Fruit fly (Drosophila melanogaster) whole organism, embryonic: ENCODE measurements around the gene CG32280.

Experiments
- CG1024 ChIP-seq: fragments of 200-800 bp; sonication (Bioruptor generic); IDR thresholded peaks from 2 replicates; pipeline ENCODE4 v1.3.6; 2022; ENCODE audit warnings: missing biosample characterization, missing genetic modification characterization
- CG10462 ChIP-seq: fragments of 200-800 bp; sonication (Bioruptor generic); optimal IDR thresholded peaks from 2 replicates; lab custom pipeline; 2016; ENCODE audit warnings: missing biosample characterization, missing genetic modification characterization
- CG10654 ChIP-seq: fragments of 200-800 bp; sonication (Bioruptor generic); optimal IDR thresholded peaks from 2 replicates; lab custom pipeline; 2016; ENCODE audit warnings: missing biosample characterization, missing genetic modification characterization
- CG12299 ChIP-seq: fragments of 200-800 bp; sonication (Bioruptor generic); optimal IDR thresholded peaks from 2 replicates; lab custom pipeline; 2018; ENCODE audit warnings: missing biosample characterization, mild to moderate bottlenecking, missing genetic modification characterization
- CG13424 ChIP-seq: fragments of 200-800 bp; sonication (Bioruptor generic); optimal IDR thresholded peaks from 2 replicates; lab custom pipeline; 2019; ENCODE audit warnings: missing biosample characterization, mild to moderate bottlenecking, missing genetic modification characterization, moderate library complexity
- CG13624 ChIP-seq: fragments of 200-800 bp; sonication (Bioruptor generic); optimal IDR thresholded peaks from 2 replicates; lab custom pipeline; 2016; ENCODE audit warnings: missing biosample characterization, missing genetic modification characterization
- CG17186 ChIP-seq: fragments of 200-800 bp; sonication (Bioruptor generic); optimal IDR thresholded peaks from 3 replicates; lab custom pipeline; 2017; ENCODE audit warnings: missing biosample characterization, missing genetic modification reagents, missing genetic modification characterization
- CG18011 ChIP-seq: fragments of 200-800 bp; sonication (Bioruptor generic); optimal IDR thresholded peaks from 2 replicates; lab custom pipeline; 2017; ENCODE audit warnings: missing biosample characterization, missing genetic modification characterization, mild to moderate bottlenecking, moderate library complexity, missing genotype
- CG31365 ChIP-seq: fragments of 200-800 bp; sonication (Bioruptor generic); optimal IDR thresholded peaks from 2 replicates; lab custom pipeline; 2018; ENCODE audit warnings: missing biosample characterization, mild to moderate bottlenecking, missing genetic modification characterization
- CG32772 ChIP-seq: fragments of 200-800 bp; sonication (Bioruptor generic); IDR thresholded peaks from 2 replicates; pipeline ENCODE4 v1.3.6; 2022; ENCODE audit warnings: missing biosample characterization, missing genetic modification characterization
- CG34422 ChIP-seq: fragments of 200-800 bp; sonication (Bioruptor generic); IDR thresholded peaks from 3 replicates; pipeline ENCODE4 v1.3.6; 2022; ENCODE audit warnings: missing biosample characterization, missing genetic modification characterization
- CG6175 ChIP-seq: fragments of 200-800 bp; sonication (Bioruptor generic); IDR thresholded peaks from 3 replicates; pipeline ENCODE4 v1.3.6; 2022; ENCODE audit warnings: missing biosample characterization, missing genetic modification characterization
- CG6254 ChIP-seq: fragments of 200-800 bp; sonication (Bioruptor generic); optimal IDR thresholded peaks from 3 replicates; lab custom pipeline; 2017; ENCODE audit warnings: mild to moderate bottlenecking, missing biosample characterization, missing genetic modification reagents, missing genetic modification characterization
- CG7372 ChIP-seq: fragments of 200-800 bp; sonication (Bioruptor generic); IDR thresholded peaks from 2 replicates; pipeline ENCODE4 v1.3.6; 2022; ENCODE audit warnings: missing biosample characterization, missing genetic modification characterization
- CG7839 ChIP-seq: fragments of 200-800 bp; sonication (Bioruptor generic); optimal IDR thresholded peaks from 3 replicates; lab custom pipeline; 2018; ENCODE audit warnings: missing biosample characterization, mild to moderate bottlenecking, missing genetic modification characterization, moderate library complexity
- CG9876 ChIP-seq: fragments of 200-800 bp; sonication (Bioruptor generic); optimal IDR thresholded peaks from 2 replicates; lab custom pipeline; 2016; ENCODE audit warnings: missing biosample characterization, missing genetic modification characterization
- CkIIα-i1 ChIP-seq: fragments of 200-800 bp; sonication (Bioruptor generic); IDR thresholded peaks from 2 replicates; pipeline ENCODE4 v1.3.6; 2022; ENCODE audit warnings: missing biosample characterization, missing genetic modification characterization
- Dip3 ChIP-seq: fragments of 200-800 bp; sonication (Bioruptor generic); optimal IDR thresholded peaks from 3 replicates; lab custom pipeline; 2016; ENCODE audit warnings: missing biosample characterization, missing genetic modification characterization
- ERR ChIP-seq: fragments of 200-800 bp; sonication (Bioruptor generic); optimal IDR thresholded peaks from 2 replicates; lab custom pipeline; 2016; ENCODE audit warnings: missing biosample characterization, missing genetic modification characterization
- Eip74EF ChIP-seq, 2 experiments: fragments of 200-800 bp in 1 of 2; fragments of >200 bp in 1 of 2; sonication (Bioruptor generic) in 1 of 2; optimal IDR thresholded peaks; 2 replicates each; lab custom pipeline; 2017 to 2019; ENCODE audit warnings: missing biosample characterization in 2 of 2, missing genetic modification characterization in 2 of 2, mild to moderate bottlenecking in 1 of 2, moderate library complexity in 1 of 2
- Ets97D ChIP-seq: fragments of 200-800 bp; sonication (Bioruptor generic); optimal IDR thresholded peaks from 3 replicates; lab custom pipeline; 2016; ENCODE audit warnings: missing biosample characterization, missing genetic modification characterization
- H2.0 ChIP-seq: fragments of 200-800 bp; sonication (Bioruptor generic); IDR thresholded peaks from 2 replicates; pipeline ENCODE4 v1.3.6; 2022; ENCODE audit warnings: missing biosample characterization, missing genetic modification characterization
- HHEX ChIP-seq: fragments of 200-800 bp; sonication (Bioruptor generic); optimal IDR thresholded peaks from 3 replicates; lab custom pipeline; 2017; ENCODE audit warnings: missing biosample characterization, mild to moderate bottlenecking, missing genetic modification characterization, missing genetic modification reagents
- HLH3B ChIP-seq: fragments of 200-800 bp; sonication (Bioruptor generic); IDR thresholded peaks from 2 replicates; pipeline ENCODE4 v1.3.6; 2022; ENCODE audit warnings: missing biosample characterization, missing genetic modification characterization
- HLH54F ChIP-seq: fragments of 200-800 bp; sonication (Bioruptor generic); optimal IDR thresholded peaks from 3 replicates; lab custom pipeline; 2016; ENCODE audit warnings: missing biosample characterization, missing genetic modification characterization
- Hr78 ChIP-seq, 2 experiments: fragments of 200-800 bp in 1 of 2; fragments of >200 bp in 1 of 2; sonication (Bioruptor generic) in 1 of 2; optimal IDR thresholded peaks; 2 replicates each; lab custom pipeline; 2017 to 2019; ENCODE audit warnings: missing biosample characterization in 2 of 2, missing genetic modification characterization in 2 of 2, mild to moderate bottlenecking in 1 of 2, moderate library complexity in 1 of 2
- Nf-YB ChIP-seq: fragments of 200-800 bp; sonication (Bioruptor generic); optimal IDR thresholded peaks from 3 replicates; lab custom pipeline; 2019; ENCODE audit warnings: missing biosample characterization, mild to moderate bottlenecking, missing genetic modification characterization, moderate library complexity
- Spps ChIP-seq: fragments of 200-800 bp; sonication (Bioruptor generic); optimal IDR thresholded peaks from 2 replicates; lab custom pipeline; 2018; ENCODE audit warnings: missing biosample characterization, mild to moderate bottlenecking, missing genetic modification characterization
- Sry-β ChIP-seq: fragments of 200-800 bp; sonication (Bioruptor generic); optimal IDR thresholded peaks from 2 replicates; lab custom pipeline; 2018; ENCODE audit warnings: missing biosample characterization, mild to moderate bottlenecking, missing genetic modification characterization, moderate library complexity
- al ChIP-seq: fragments of 200-800 bp; sonication (Bioruptor generic); IDR thresholded peaks from 2 replicates; pipeline ENCODE4 v1.3.6; 2022; ENCODE audit warnings: missing biosample characterization, missing genetic modification characterization
- ato ChIP-seq: fragments of 200-800 bp; sonication (Bioruptor generic); IDR thresholded peaks from 2 replicates; pipeline ENCODE4 v1.3.6; 2022; ENCODE audit warnings: missing biosample characterization, missing genetic modification characterization; ENCODE audit not compliant: partially characterized antibody
- croc ChIP-seq: fragments of 200-800 bp; sonication (Bioruptor generic); conservative IDR thresholded peaks from 3 replicates; pipeline ENCODE4 v1.3.6; 2022; ENCODE audit warnings: missing biosample characterization, missing genetic modification characterization
- en ChIP-seq: fragments of 200-800 bp; sonication (Bioruptor generic); optimal IDR thresholded peaks from 2 replicates; lab custom pipeline; 2016; ENCODE audit warnings: missing biosample characterization, missing genetic modification characterization
- gcm2 ChIP-seq: fragments of 200-800 bp; sonication (Bioruptor generic); optimal IDR thresholded peaks from 2 replicates; lab custom pipeline; 2016; ENCODE audit warnings: missing biosample characterization, missing genetic modification characterization
- kay ChIP-seq: fragments of 200-800 bp; sonication (Bioruptor generic); optimal IDR thresholded peaks from 2 replicates; lab custom pipeline; 2016; ENCODE audit warnings: missing biosample characterization, missing genetic modification characterization
- ken ChIP-seq: fragments of 200-800 bp; sonication (Bioruptor generic); IDR thresholded peaks from 3 replicates; pipeline ENCODE4 v1.3.6; 2022; ENCODE audit warnings: missing biosample characterization, missing genetic modification characterization
- lab ChIP-seq: fragments of 200-800 bp; sonication (Bioruptor generic); optimal IDR thresholded peaks from 3 replicates; lab custom pipeline; 2017; ENCODE audit warnings: missing biosample characterization, missing genetic modification characterization, mild to moderate bottlenecking, moderate library complexity, missing genetic modification reagents
- lbe ChIP-seq: fragments of 200-800 bp; sonication (Bioruptor generic); optimal IDR thresholded peaks from 2 replicates; lab custom pipeline; 2016; ENCODE audit warnings: missing biosample characterization, mild to moderate bottlenecking, missing genetic modification characterization
- lilli ChIP-seq: fragments of 200-800 bp; sonication (Bioruptor generic); optimal IDR thresholded peaks from 3 replicates; lab custom pipeline; 2016; ENCODE audit warnings: missing biosample characterization, missing genetic modification characterization
- mld ChIP-seq: fragments of 200-800 bp; sonication (Bioruptor generic); IDR thresholded peaks from 3 replicates; pipeline ENCODE4 v1.3.6; 2022; ENCODE audit warnings: missing biosample characterization, missing genetic modification characterization; ENCODE audit not compliant: partially characterized antibody
- nerfin-1 ChIP-seq: fragments of 200-800 bp; sonication (Bioruptor generic); optimal IDR thresholded peaks from 3 replicates; lab custom pipeline; 2019; ENCODE audit warnings: missing biosample characterization, mild to moderate bottlenecking, missing genetic modification characterization, moderate library complexity
- pum ChIP-seq: fragments of 200-800 bp; sonication (Bioruptor generic); optimal IDR thresholded peaks from 2 replicates; lab custom pipeline; 2016; ENCODE audit warnings: missing biosample characterization, missing genetic modification characterization
- row ChIP-seq: fragments of 200-800 bp; sonication (Bioruptor generic); IDR thresholded peaks from 3 replicates; pipeline ENCODE4 v1.3.6; 2022; ENCODE audit warnings: missing biosample characterization, missing genetic modification characterization
- sens-2 ChIP-seq: fragments of 200-800 bp; sonication (Bioruptor generic); IDR thresholded peaks from 2 replicates; pipeline ENCODE4 v1.3.6; 2022; ENCODE audit warnings: missing biosample characterization, missing genetic modification characterization
- seq ChIP-seq: fragments of 200-800 bp; sonication (Bioruptor generic); IDR thresholded peaks from 2 replicates; pipeline ENCODE4 v1.3.6; 2022; ENCODE audit warnings: missing biosample characterization, missing genetic modification characterization
- shn ChIP-seq: fragments of 200-800 bp; sonication (Bioruptor generic); optimal IDR thresholded peaks from 3 replicates; lab custom pipeline; 2016; ENCODE audit warnings: missing biosample characterization, missing genetic modification characterization
- stc ChIP-seq: fragments of 200-800 bp; sonication (Bioruptor generic); IDR thresholded peaks from 2 replicates; pipeline ENCODE4 v1.3.6; 2022; ENCODE audit warnings: missing biosample characterization, missing genetic modification characterization
- tup ChIP-seq: fragments of 200-800 bp; sonication (Bioruptor generic); optimal IDR thresholded peaks from 2 replicates; lab custom pipeline; 2016; ENCODE audit warnings: missing biosample characterization, mild to moderate bottlenecking, missing genetic modification characterization, moderate library complexity

CG32280 gene

DNA sequence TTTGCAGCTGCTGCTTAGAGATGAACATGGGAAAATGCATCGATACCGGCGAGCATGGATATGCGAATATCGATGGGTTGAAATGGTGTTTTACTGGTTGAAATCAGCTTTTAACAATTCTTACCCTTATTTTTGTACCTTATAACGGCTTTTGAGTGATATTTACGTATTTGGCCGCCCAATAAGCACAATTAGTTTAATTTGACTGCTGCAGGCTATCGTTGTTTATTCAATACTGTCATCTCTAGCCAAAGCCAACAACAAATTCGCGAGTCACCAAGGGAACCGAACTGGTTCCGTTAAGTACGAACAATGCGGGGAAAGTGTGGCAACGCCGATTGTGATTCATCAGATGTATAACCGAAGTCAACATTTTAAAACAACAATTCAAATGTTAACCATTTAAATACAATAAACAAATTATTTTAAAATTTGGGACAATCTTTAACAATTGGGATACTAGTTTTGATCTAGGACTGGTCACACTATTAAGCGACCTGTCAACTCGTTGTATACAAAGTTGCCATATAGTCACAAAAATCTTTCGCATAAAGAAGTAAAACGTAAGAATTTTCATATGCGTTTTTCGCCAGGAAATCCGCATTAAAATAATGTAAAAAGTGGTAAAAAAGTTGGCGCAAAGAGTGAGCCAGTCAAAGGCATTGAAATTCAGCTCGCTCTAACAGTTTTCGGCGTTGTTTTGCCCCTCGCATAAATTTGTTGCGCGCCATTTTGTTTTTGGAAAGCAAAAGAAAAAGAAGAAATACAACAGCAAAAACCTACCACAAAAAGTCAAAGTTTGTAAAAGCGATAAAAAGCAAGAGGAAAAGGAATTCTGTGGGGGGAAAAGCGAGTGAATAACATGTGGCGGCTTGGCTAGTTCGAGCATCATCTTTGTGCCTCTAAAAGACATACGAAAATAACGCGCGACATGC is 16.6 kb upstream of the CG32280 start, which contains the start of the genes Usp5 and BtbVII:
TSS of gene Usp5 (minus strand) at position 234 of the 935 bp plus-strand sequence.
TSS of gene BtbVII (plus strand) at position 522 of the 935 bp plus-strand sequence.
- TF ChIP-seq lab (GFP tag; lab: Kevin White, UChicago): peak; percentile 67
- peak; percentile 62 for TF ChIP-seq CG32772
- no peak for TF ChIP-seq CG6175
- TF ChIP-seq CG17186: no peak
- peak; percentile 46 for TF ChIP-seq CG10462 (GFP tag; lab: Kevin White, UChicago)
- TF ChIP-seq CG12299: peak; percentile 4
- peak; percentile 39 for TF ChIP-seq CG10654 (GFP tag; lab: Kevin White, UChicago)
- 0 out of 2 replicates have a peak, but pooled peaks have one; percentile 14 for TF ChIP-seq HLH3B
- no peak for TF ChIP-seq CG1024
- no peak for TF ChIP-seq CG6254 (GFP tag; lab: Kevin White, UChicago)
- peak; percentile 10 for TF ChIP-seq CG9876 (GFP tag; lab: Kevin White, UChicago)
- TF ChIP-seq row: peak; percentile 90
- peak; percentile 10 for TF ChIP-seq nerfin-1
- TF ChIP-seq CG7839: peak; percentile 41
- peak; percentile 49 for TF ChIP-seq tup (GFP tag; lab: Kevin White, UChicago)
- no peak for TF ChIP-seq Eip74EF (GFP tag; optimal IDR thresholded peaks at IDR 0.05; lab: Kevin White, UChicago)
- peak; percentile 38 for TF ChIP-seq CG31365 (tag; lab: Kevin White, UChicago)
- peak; percentile 50 for TF ChIP-seq pum (GFP tag; lab: Kevin White, UChicago)
- no peak for TF ChIP-seq CG7372
- TF ChIP-seq CG18011 (GFP tag; lab: Kevin White, UChicago): no peak
- peak; percentile 70 for TF ChIP-seq kay (GFP tag; lab: Kevin White, UChicago)
- peak; percentile 84 for TF ChIP-seq lilli (GFP tag; lab: Kevin White, UChicago)
- TF ChIP-seq HHEX (GFP tag; lab: Kevin White, UChicago): no peak
- TF ChIP-seq lbe (GFP tag; lab: Kevin White, UChicago): peak; percentile 4
- no peak for TF ChIP-seq Sry-β (GFP tag; lab: Kevin White, UChicago)
- no peak for TF ChIP-seq gcm2 (GFP tag; lab: Kevin White, UChicago)
- TF ChIP-seq Hr78 (GFP tag; optimal IDR thresholded peaks at IDR 0.05; lab: Kevin White, UChicago): no peak
- peak; percentile 90 for TF ChIP-seq mld
- no peak for TF ChIP-seq ken (GFP tag; lab: Robert Waterston, UW)
- TF ChIP-seq Ets97D: peak; percentile 78
- TF ChIP-seq ERR (GFP tag; lab: Kevin White, UChicago): peak; percentile 6
- peak; percentile 75 for TF ChIP-seq ato
- TF ChIP-seq Nf-YB (GFP tag; lab: Kevin White, UChicago): peak; percentile 34
- TF ChIP-seq CG34422 (GFP tag; lab: Robert Waterston, UW): peak; percentile 86; the same call in 1 of the 3 replicates
- peak; percentile 73 for TF ChIP-seq HLH54F (GFP tag; lab: Kevin White, UChicago)
- TF ChIP-seq al (GFP tag; lab: Robert Waterston, UW): peak; percentile 36; the same call in 1 of the 2 replicates
- TF ChIP-seq CG13624 (GFP tag; lab: Kevin White, UChicago): peak; percentile 70
- TF ChIP-seq H2.0 (GFP tag; lab: Robert Waterston, UW): peak; percentile 47; the same call in 1 of the 2 replicates
- TF ChIP-seq seq: no peak
- no peak for TF ChIP-seq stc (GFP tag; lab: Robert Waterston, UW)
- TF ChIP-seq shn (GFP tag; lab: Kevin White, UChicago): peak; percentile 74
- TF ChIP-seq en (GFP tag; lab: Kevin White, UChicago): no peak
- peak; percentile 64 for TF ChIP-seq CG13424 (tag; lab: Kevin White, UChicago)
- TF ChIP-seq Spps (tag; lab: Kevin White, UChicago): peak; percentile 16
- TF ChIP-seq CkIIα-i1 (GFP tag; lab: Robert Waterston, UW): no peak
- TF ChIP-seq sens-2: no peak
- 0 out of 3 replicates have a peak, but pooled peaks have one; percentile 39 for TF ChIP-seq croc (GFP tag; lab: Robert Waterston, UW)
- peak; percentile 49 for TF ChIP-seq Dip3 (GFP tag; lab: Kevin White, UChicago)
